Fruit fly (Drosophila melanogaster) whole organism, prepupa: Measurements from ENCODE around the gene CG42750.

Source experiments
- Blimp-1 ChIP-seq: fragments of 200-800 bp; sonication (Bioruptor generic); optimal IDR thresholded peaks from 3 replicates; lab custom pipeline; 2017; ENCODE audit warnings: missing biosample characterization, missing genetic modification characterization, mild to moderate bottlenecking, moderate library complexity, missing genetic modification reagents
- CG10631 ChIP-seq: fragments of 200-800 bp; sonication (Bioruptor generic); optimal IDR thresholded peaks from 2 replicates; lab custom pipeline; 2016; ENCODE audit warnings: missing biosample characterization, missing genetic modification characterization
- CG10669 ChIP-seq: fragments of 200-800 bp; sonication (Bioruptor generic); optimal IDR thresholded peaks from 3 replicates; lab custom pipeline; 2018; ENCODE audit warnings: missing biosample characterization, mild to moderate bottlenecking, missing genetic modification characterization, moderate library complexity
- CG11294 ChIP-seq: fragments of 200-800 bp; sonication (Bioruptor generic); IDR thresholded peaks from 2 replicates; pipeline ENCODE4 v1.3.6; 2022; ENCODE audit warnings: missing biosample characterization, missing genetic modification characterization
- CG11762 ChIP-seq: fragments of 200-800 bp; sonication (Bioruptor generic); optimal IDR thresholded peaks from 3 replicates; lab custom pipeline; 2016; ENCODE audit warnings: missing biosample characterization, missing genetic modification characterization; ENCODE audit not compliant: insufficient read depth
- CG11902 ChIP-seq: fragments of 200-800 bp; sonication (Bioruptor generic); optimal IDR thresholded peaks from 3 replicates; lab custom pipeline; 2016; ENCODE audit warnings: missing biosample characterization, missing genetic modification characterization
- CG16779 ChIP-seq: fragments of 200-800 bp; sonication (Bioruptor generic); optimal IDR thresholded peaks from 3 replicates; lab custom pipeline; 2017; ENCODE audit warnings: missing biosample characterization, mild to moderate bottlenecking, missing genetic modification characterization
- CG3032 ChIP-seq: fragments of 200-800 bp; optimal IDR thresholded peaks from 2 replicates; lab custom pipeline; 2019; ENCODE audit warnings: missing biosample characterization, mild to moderate bottlenecking, missing genetic modification characterization, moderate library complexity
- CG31627 ChIP-seq: fragments of 200-800 bp; sonication (Bioruptor generic); optimal IDR thresholded peaks from 3 replicates; lab custom pipeline; 2016; ENCODE audit warnings: missing biosample characterization, missing genetic modification characterization
- CG32006 ChIP-seq: fragments of 200-800 bp; sonication (Bioruptor generic); optimal IDR thresholded peaks from 3 replicates; lab custom pipeline; 2017; ENCODE audit warnings: missing biosample characterization, mild to moderate bottlenecking, missing genetic modification characterization
- CG34406 ChIP-seq: fragments of 200-800 bp; sonication (Bioruptor generic); optimal IDR thresholded peaks from 3 replicates; lab custom pipeline; 2016; ENCODE audit warnings: missing biosample characterization, missing genetic modification characterization
- CG4318 ChIP-seq: fragments of 200-800 bp; sonication (Bioruptor generic); optimal IDR thresholded peaks from 3 replicates; lab custom pipeline; 2017; ENCODE audit warnings: missing biosample characterization, mild to moderate bottlenecking, missing genetic modification characterization
- CG6163 ChIP-seq: fragments of 200-800 bp; sonication (Bioruptor generic); IDR thresholded peaks from 3 replicates; pipeline ENCODE4 v1.3.6; 2022; ENCODE audit warnings: missing biosample characterization, missing genetic modification characterization
- CG6276 ChIP-seq: fragments of 200-800 bp; sonication (Bioruptor generic); optimal IDR thresholded peaks from 2 replicates; lab custom pipeline; 2017; ENCODE audit warnings: missing biosample characterization, mild to moderate bottlenecking, missing genetic modification characterization
- CG6792 ChIP-seq: fragments of 200-800 bp; sonication (Bioruptor generic); optimal IDR thresholded peaks from 3 replicates; lab custom pipeline; 2016; ENCODE audit warnings: missing biosample characterization, missing genetic modification characterization
- CG6808 ChIP-seq: fragments of 200-800 bp; sonication (Bioruptor generic); optimal IDR thresholded peaks from 3 replicates; lab custom pipeline; 2017; ENCODE audit warnings: missing biosample characterization, missing genetic modification characterization, mild to moderate bottlenecking, moderate library complexity, missing genetic modification reagents
- CG8632 ChIP-seq: fragments of 200-800 bp; sonication (Bioruptor generic); optimal IDR thresholded peaks from 3 replicates; lab custom pipeline; 2016; ENCODE audit warnings: missing biosample characterization, missing genetic modification characterization
- CG9139 ChIP-seq: fragments of 200-800 bp; sonication (Bioruptor generic); optimal IDR thresholded peaks from 3 replicates; lab custom pipeline; 2017; ENCODE audit warnings: missing biosample characterization, mild to moderate bottlenecking, missing genetic modification characterization
- Eip78C ChIP-seq: fragments of 200-800 bp; sonication (Bioruptor generic); peaks from one replicate; lab custom pipeline; 2016; ENCODE audit warnings: missing biosample characterization, missing genetic modification characterization
- Eip93F ChIP-seq: fragments of 200-800 bp; sonication (Bioruptor generic); optimal IDR thresholded peaks from 2 replicates; lab custom pipeline; 2016; ENCODE audit warnings: missing biosample characterization, mild to moderate bottlenecking, missing genetic modification characterization
- Ets21C ChIP-seq: fragments of 200-800 bp; sonication (Bioruptor generic); optimal IDR thresholded peaks from 3 replicates; lab custom pipeline; 2016; ENCODE audit warnings: missing biosample characterization, missing genetic modification characterization
- Ets96B ChIP-seq: fragments of 200-800 bp; optimal IDR thresholded peaks from 2 replicates; lab custom pipeline; 2019; ENCODE audit warnings: missing biosample characterization, mild to moderate bottlenecking, missing genetic modification characterization, moderate library complexity
- Gug ChIP-seq: fragments of 200-800 bp; sonication (Bioruptor generic); IDR thresholded peaks from 2 replicates; pipeline ENCODE4 v1.3.6; 2022; ENCODE audit warnings: missing biosample characterization, missing genetic modification characterization
- Hr38 ChIP-seq: sonication (Bioruptor generic); optimal IDR thresholded peaks from 2 replicates; lab custom pipeline; 2016; ENCODE audit warnings: missing biosample characterization, missing genetic modification characterization
- Hr39 ChIP-seq: fragments of 200-800 bp; sonication (Bioruptor generic); optimal IDR thresholded peaks from 2 replicates; lab custom pipeline; 2016; ENCODE audit warnings: missing biosample characterization, missing genetic modification characterization
- Hr4 ChIP-seq: fragments of 200-800 bp; sonication (Bioruptor generic); optimal IDR thresholded peaks from 3 replicates; lab custom pipeline; 2016; ENCODE audit warnings: missing biosample characterization, missing genetic modification characterization
- Met ChIP-seq: fragments of 200-800 bp; sonication (Bioruptor generic); optimal IDR thresholded peaks from 3 replicates; lab custom pipeline; 2016; ENCODE audit warnings: missing biosample characterization, missing genetic modification characterization
- OdsH ChIP-seq: fragments of 200-800 bp; sonication (Bioruptor generic); optimal IDR thresholded peaks from 3 replicates; lab custom pipeline; 2016; ENCODE audit warnings: missing biosample characterization, missing genetic modification characterization
- Smox ChIP-seq: fragments of 200-800 bp; sonication (Bioruptor generic); optimal IDR thresholded peaks from 3 replicates; lab custom pipeline; 2016; ENCODE audit warnings: missing biosample characterization, missing genetic modification characterization
- Sox14 ChIP-seq: fragments of 200-800 bp; sonication (Bioruptor generic); optimal IDR thresholded peaks from 3 replicates; lab custom pipeline; 2016; ENCODE audit warnings: missing biosample characterization, missing genetic modification characterization
- Sox15 ChIP-seq: fragments of 200-800 bp; sonication (Bioruptor generic); optimal IDR thresholded peaks from 3 replicates; lab custom pipeline; 2016; ENCODE audit warnings: missing biosample characterization, missing genetic modification characterization
- achi ChIP-seq: fragments of 200-800 bp; sonication (Bioruptor generic); optimal IDR thresholded peaks from 3 replicates; lab custom pipeline; 2016; ENCODE audit warnings: missing biosample characterization, missing genetic modification characterization
- acj6 ChIP-seq: fragments of 200-800 bp; sonication (Bioruptor generic); optimal IDR thresholded peaks from 3 replicates; lab custom pipeline; 2016; ENCODE audit warnings: missing biosample characterization, missing genetic modification characterization
- cyc ChIP-seq: fragments of 200-800 bp; sonication (Bioruptor generic); optimal IDR thresholded peaks from 3 replicates; lab custom pipeline; 2016; ENCODE audit warnings: missing biosample characterization, missing genetic modification characterization
- dac ChIP-seq: fragments of 200-800 bp; sonication (Bioruptor generic); optimal IDR thresholded peaks from 2 replicates; lab custom pipeline; 2017; ENCODE audit warnings: missing biosample characterization, mild to moderate bottlenecking, missing genetic modification characterization
- eg ChIP-seq: fragments of 200-800 bp; sonication (Bioruptor generic); IDR thresholded peaks from 3 replicates; pipeline ENCODE4 v1.3.6; 2022; ENCODE audit warnings: missing biosample characterization, missing genetic modification characterization
- fd59A ChIP-seq: fragments of 200-800 bp; sonication (Bioruptor generic); optimal IDR thresholded peaks from 2 replicates; lab custom pipeline; 2017; ENCODE audit warnings: missing biosample characterization, mild to moderate bottlenecking, missing genetic modification characterization, missing genetic modification reagents
- fd85E ChIP-seq: fragments of 200-800 bp; sonication (Bioruptor generic); optimal IDR thresholded peaks from 3 replicates; lab custom pipeline; 2016; ENCODE audit warnings: missing biosample characterization, missing genetic modification characterization
- fkh ChIP-seq: fragments of 200-800 bp; sonication (Bioruptor generic); optimal IDR thresholded peaks from 3 replicates; lab custom pipeline; 2017; ENCODE audit warnings: missing biosample characterization, mild to moderate bottlenecking, missing genetic modification characterization, moderate library complexity
- pdm3 ChIP-seq: fragments of 200-800 bp; sonication (Bioruptor generic); optimal IDR thresholded peaks from 3 replicates; lab custom pipeline; 2016; ENCODE audit warnings: missing biosample characterization, missing genetic modification characterization
- salr ChIP-seq, 2 experiments: fragments of 200-800 bp; sonication (Bioruptor generic); optimal IDR thresholded peaks; 3 replicates each; lab custom pipeline; 2016 to 2018; ENCODE audit warnings: missing biosample characterization in 2 of 2, missing genetic modification characterization in 2 of 2, mild to moderate bottlenecking in 1 of 2
- spab ChIP-seq: fragments of 200-800 bp; sonication (Bioruptor generic); optimal IDR thresholded peaks from 2 replicates; lab custom pipeline; 2017; ENCODE audit warnings: missing biosample characterization, mild to moderate bottlenecking, missing genetic modification characterization, missing genetic modification reagents
- svp ChIP-seq: fragments of 200-800 bp; sonication (Bioruptor generic); peaks from one replicate; lab custom pipeline; 2016; ENCODE audit warnings: missing biosample characterization, missing genetic modification characterization
- topi ChIP-seq: fragments of 200-800 bp; sonication (Bioruptor generic); optimal IDR thresholded peaks from 3 replicates; lab custom pipeline; 2016; ENCODE audit warnings: missing biosample characterization, missing genetic modification characterization
- vri ChIP-seq: fragments of 200-800 bp; sonication (Bioruptor generic); optimal IDR thresholded peaks from 3 replicates; lab custom pipeline; 2016; ENCODE audit warnings: missing biosample characterization, mild to moderate bottlenecking, missing genetic modification characterization

The CG42750 gene

dm6 chr2L:18152172-18152639, 123.4 kb downstream of the CG42750 start, which contains the start of gene Socs36E (continued):
- TF ChIP-seq CG32006 (GFP tag; lab: Kevin White, UChicago), result no peak
- no peak for TF ChIP-seq fd59A (GFP tag; lab: Kevin White, UChicago)
- TF ChIP-seq Smox (GFP tag; lab: Kevin White, UChicago), result no peak
- no peak for TF ChIP-seq topi (GFP tag; lab: Kevin White, UChicago)
- TF ChIP-seq CG6276 (GFP tag; lab: Kevin White, UChicago), result no peak
- TF ChIP-seq CG11762 (GFP tag; lab: Kevin White, UChicago), result no peak
- TF ChIP-seq vri (GFP tag; lab: Kevin White, UChicago), result peak; percentile 51
- peak in 1 of 2 experiments; percentile 30 for TF ChIP-seq salr (GFP tag; optimal IDR thresholded peaks at IDR 0.05; lab: Kevin White, UChicago)
- no peak for TF ChIP-seq CG10631
- TF ChIP-seq fkh, result no peak
- no peak for TF ChIP-seq CG31627
- no peak for TF ChIP-seq CG3032 (tag; lab: Kevin White, UChicago)
- TF ChIP-seq Hr4 (GFP tag; lab: Kevin White, UChicago), result no peak
- no peak for TF ChIP-seq Gug (GFP tag; lab: Robert Waterston, UW)
- TF ChIP-seq spab (GFP tag; lab: Kevin White, UChicago), result no peak
- TF ChIP-seq Met (GFP tag; lab: Kevin White, UChicago), result no peak
- no peak for TF ChIP-seq CG6163 (GFP tag; lab: Robert Waterston, UW)
- TF ChIP-seq OdsH (GFP tag; lab: Kevin White, UChicago), result no peak
- TF ChIP-seq Ets21C, result no peak
- TF ChIP-seq Eip93F (GFP tag; lab: Kevin White, UChicago), result no peak
- no peak for TF ChIP-seq fd85E (GFP tag; lab: Kevin White, UChicago)
- no peak for TF ChIP-seq dac (GFP tag; lab: Kevin White, UChicago)
- no peak for TF ChIP-seq CG34406
- no peak for TF ChIP-seq CG11902 (GFP tag; lab: Kevin White, UChicago)
- TF ChIP-seq Eip78C, result no peak
- no peak for TF ChIP-seq CG8632 (GFP tag; lab: Kevin White, UChicago)

dm6 chr2L:18151826-18152138, 123.8 kb downstream of the CG42750 start:
- peak; percentile 12 for TF ChIP-seq Eip78C
- TF ChIP-seq CG10669 (GFP tag; lab: Kevin White, UChicago), result no peak
- TF ChIP-seq fkh, result peak; percentile 80

dm6 chr2L:18151134-18151825, 124.3 kb downstream of the CG42750 start:
- TF ChIP-seq acj6 (peak; percentile 60), Sox14 (GFP tag; lab: Kevin White, UChicago) (peak; percentile 70), spab (GFP tag; lab: Kevin White, UChicago) (peak; percentile 21), CG32006 (GFP tag; lab: Kevin White, UChicago) (peak; percentile 81), pdm3 (GFP tag; lab: Kevin White, UChicago) (peak; percentile 56), cyc (peak; percentile 70), achi (peak; percentile 22), CG4318 (GFP tag; lab: Kevin White, UChicago) (peak; percentile 49), CG3032 (tag; lab: Kevin White, UChicago) (peak; percentile 30), Hr4 (GFP tag; lab: Kevin White, UChicago) (peak; percentile 39), Hr39 (GFP tag; lab: Kevin White, UChicago) (peak; percentile 84), Sox15 (GFP tag; lab: Kevin White, UChicago) (peak; percentile 28), Ets96B (tag; lab: Kevin White, UChicago) (peak; percentile 3), fd85E (GFP tag; lab: Kevin White, UChicago) (no peak), salr (GFP tag; optimal IDR thresholded peaks at IDR 0.05; lab: Kevin White, UChicago) (peak; percentile 26 to 52), CG11902 (GFP tag; lab: Kevin White, UChicago) (peak; percentile 55), CG6808 (GFP tag; lab: Kevin White, UChicago) (peak; percentile 39), Blimp-1 (GFP tag; lab: Kevin White, UChicago) (no peak), dac (GFP tag; lab: Kevin White, UChicago) (peak; percentile 37), Hr38 (GFP tag; lab: Kevin White, UChicago) (no peak), Eip78C (peak; percentile 87), CG8632 (GFP tag; lab: Kevin White, UChicago) (no peak), CG11294 (GFP tag; lab: Robert Waterston, UW) (peak; percentile 73), Met (GFP tag; lab: Kevin White, UChicago) (peak; percentile 70), OdsH (GFP tag; lab: Kevin White, UChicago) (peak; percentile 44), CG9139 (no peak), CG10669 (GFP tag; lab: Kevin White, UChicago) (peak; percentile 42), CG16779 (tag; lab: Kevin White, UChicago) (no peak), svp (GFP tag; lab: Kevin White, UChicago) (peak; percentile 90), Ets21C (peak; percentile 41), CG6792 (GFP tag; lab: Kevin White, UChicago) (peak; percentile 44), eg (GFP tag; lab: Robert Waterston, UW) (peak; percentile 77)
